Worm (Caenorhabditis elegans): Measurements from ENCODE around the gene cla-1.
A peak's percentile ranks its signal among the peaks of the same experiment; 100 is the strongest.

cla-1 gene

ce11 chrIV:7654212-7654778 lies 65.6 kb downstream of the cla-1 start, which contains the start of gene nrde-4:
Gene nrde-4 (minus strand): TSS chrIV:7654262.
- TF ChIP-seq nhr-111 (GFP tag; optimal IDR thresholded peaks at IDR 0.05), result no peak
- TF ChIP-seq tra-1 (GFP tag; IDR thresholded peaks at IDR 0.05), result no peak
- peak; percentile 13 for TF ChIP-seq lin-13 (GFP tag; optimal IDR thresholded peaks at IDR 0.05)
- peak; percentile 46 for TF ChIP-seq nhr-11 (tag; optimal IDR thresholded peaks at IDR 0.05)
- peak; percentile 64 for TF ChIP-seq nhr-28 (tag; optimal IDR thresholded peaks at IDR 0.05)
- TF ChIP-seq Y5F2A.4 (GFP tag; optimal IDR thresholded peaks at IDR 0.05), result no peak
- TF ChIP-seq dpl-1 (GFP tag; optimal IDR thresholded peaks at IDR 0.05), result peak; percentile 62
- TF ChIP-seq ces-1 (GFP tag; optimal IDR thresholded peaks at IDR 0.05), result no peak
- no peak for TF ChIP-seq lin-15B (tag; optimal IDR thresholded peaks at IDR 0.05)
- TF ChIP-seq lim-7 (GFP tag; IDR thresholded peaks at IDR 0.05), result no peak
- TF ChIP-seq ceh-32 (tag; optimal IDR thresholded peaks at IDR 0.05; ENCODE audit: poor library complexity), result no peak
- no peak for TF ChIP-seq ZK337.2 (GFP tag; IDR thresholded peaks at IDR 0.05)
- peak; percentile 49 for TF ChIP-seq hlh-30 (tag; optimal IDR thresholded peaks at IDR 0.05; ENCODE audit: insufficient read depth)
- peak; percentile 94 for TF ChIP-seq mes-2 (tag; optimal IDR thresholded peaks at IDR 0.05; ENCODE audit: poor library complexity, severe bottlenecking)
- peak; percentile 8 for TF ChIP-seq nhr-102 (tag; optimal IDR thresholded peaks at IDR 0.05)
- no peak for TF ChIP-seq lir-3 (tag; optimal IDR thresholded peaks at IDR 0.05)
- TF ChIP-seq duxl-1 (tag; optimal IDR thresholded peaks at IDR 0.05; ENCODE audit: poor library complexity), result no peak
- TF ChIP-seq nhr-237 (tag; optimal IDR thresholded peaks at IDR 0.05), result no peak
- no peak for TF ChIP-seq tag-97 (GFP tag; IDR thresholded peaks at IDR 0.05)
- no peak for TF ChIP-seq sdz-12 (GFP tag; optimal IDR thresholded peaks at IDR 0.05)
- TF ChIP-seq ceh-20 (GFP tag; IDR thresholded peaks at IDR 0.05), result no peak
- TF ChIP-seq pha-4 (GFP tag; IDR thresholded peaks at IDR 0.05), result peak; percentile 35; the same call in 1 of the 2 replicates
- peak; percentile 42 for TF ChIP-seq pha-4 (tag; optimal IDR thresholded peaks at IDR 0.05)
- no peak for TF ChIP-seq madf-5 (GFP tag; IDR thresholded peaks at IDR 0.05)
- TF ChIP-seq lin-38 (GFP tag; IDR thresholded peaks at IDR 0.05), result peak; percentile 96
- TF ChIP-seq fos-1 (tag; optimal IDR thresholded peaks at IDR 0.05), result no peak
- TF ChIP-seq D1046.2 (GFP tag; IDR thresholded peaks at IDR 0.05), result no peak
- no peak for TF ChIP-seq egl-27 (tag; optimal IDR thresholded peaks at IDR 0.05)
- peak; percentile 52 for TF ChIP-seq nhr-25 (tag; optimal IDR thresholded peaks at IDR 0.05; ENCODE audit: borderline replicate concordance, insufficient read depth)
- no peak for TF ChIP-seq dmd-9 (GFP tag; IDR thresholded peaks at IDR 0.05)
- peak; percentile 82 for TF ChIP-seq mep-1 (tag; optimal IDR thresholded peaks at IDR 0.05)
- TF ChIP-seq nhr-77 (tag; optimal IDR thresholded peaks at IDR 0.05), result peak; percentile 86
- peak in 1 of 2 experiments; percentile 74 for TF ChIP-seq lsy-2 (tag; optimal IDR thresholded peaks at IDR 0.05)
- no peak for TF ChIP-seq vab-7 (GFP tag; IDR thresholded peaks at IDR 0.05)
- no peak for TF ChIP-seq dmd-8 (GFP tag; IDR thresholded peaks at IDR 0.05)
- no peak for TF ChIP-seq ceh-82 (tag; optimal IDR thresholded peaks at IDR 0.05)
- TF ChIP-seq hif-1 (tag; optimal IDR thresholded peaks at IDR 0.05), result peak in 1 of 2 experiments; percentile 71
- no peak for TF ChIP-seq lin-39 (tag; optimal IDR thresholded peaks at IDR 0.05)
- TF ChIP-seq T26A8.4 (GFP tag; IDR thresholded peaks at IDR 0.05), result no peak
- TF ChIP-seq ceh-28 (tag; optimal IDR thresholded peaks at IDR 0.05), result no peak
- TF ChIP-seq mxl-3 (GFP tag; optimal IDR thresholded peaks at IDR 0.05), result peak; percentile 24
- TF ChIP-seq nhr-48 (tag; optimal IDR thresholded peaks at IDR 0.05), result no peak
- TF ChIP-seq saeg-2 (GFP tag; IDR thresholded peaks at IDR 0.05), result no peak
- TF ChIP-seq daf-8 (GFP tag; IDR thresholded peaks at IDR 0.05), result no peak
- TF ChIP-seq snpc-4 (tag; optimal IDR thresholded peaks at IDR 0.05), result no peak
- TF ChIP-seq Y105C5A.15 (GFP tag; IDR thresholded peaks at IDR 0.05), result no peak
- TF ChIP-seq F44E2.7 (GFP tag; IDR thresholded peaks at IDR 0.05), result no peak
- TF ChIP-seq skn-1 (tag; optimal IDR thresholded peaks at IDR 0.05), result no peak
- no peak for TF ChIP-seq nhr-41 (GFP tag; IDR thresholded peaks at IDR 0.05)
- TF ChIP-seq rbr-2 (tag; optimal IDR thresholded peaks at IDR 0.05), result peak; percentile 51
- no peak for TF ChIP-seq lin-29 (GFP tag; IDR thresholded peaks at IDR 0.05)

Measured in whole organism, L4 larva.